Fruit fly (Drosophila melanogaster) whole organism, embryonic: ENCODE data around the gene anox.

Experiments used
- CG10267 ChIP-seq: fragments of 200-800 bp; sonication (Bioruptor generic); optimal IDR thresholded peaks from 2 replicates; lab custom pipeline; 2018; ENCODE audit warnings: missing biosample characterization, mild to moderate bottlenecking, missing genetic modification characterization, moderate library complexity
- CG11085 ChIP-seq: fragments of 200-800 bp; sonication (Bioruptor generic); IDR thresholded peaks from 2 replicates; pipeline ENCODE4 v1.3.6; 2022; ENCODE audit warnings: missing biosample characterization, missing genetic modification characterization
- CG11696 ChIP-seq: fragments of 200-800 bp; sonication (Bioruptor generic); IDR thresholded peaks from 2 replicates; pipeline ENCODE4 v1.3.6; 2022; ENCODE audit warnings: missing biosample characterization, missing genetic modification characterization
- CG12744 ChIP-seq: fragments of 200-800 bp; sonication (Bioruptor generic); optimal IDR thresholded peaks from 2 replicates; lab custom pipeline; 2016; ENCODE audit warnings: missing biosample characterization, missing genetic modification characterization
- CG13624 ChIP-seq: fragments of 200-800 bp; sonication (Bioruptor generic); optimal IDR thresholded peaks from 2 replicates; lab custom pipeline; 2016; ENCODE audit warnings: missing biosample characterization, missing genetic modification characterization
- CG14014 ChIP-seq: fragments of 200-800 bp; sonication (Bioruptor generic); IDR thresholded peaks from 2 replicates; pipeline ENCODE4 v1.3.6; 2022; ENCODE audit warnings: missing biosample characterization, missing genetic modification characterization
- CG17186 ChIP-seq: fragments of 200-800 bp; sonication (Bioruptor generic); optimal IDR thresholded peaks from 3 replicates; lab custom pipeline; 2017; ENCODE audit warnings: missing biosample characterization, missing genetic modification reagents, missing genetic modification characterization
- CG17802 ChIP-seq: fragments of 200-800 bp; sonication (Bioruptor generic); optimal IDR thresholded peaks from 2 replicates; lab custom pipeline; 2018; ENCODE audit warnings: missing biosample characterization, mild to moderate bottlenecking, missing genetic modification characterization, moderate library complexity
- CG2116 ChIP-seq: fragments of 200-800 bp; sonication (Bioruptor generic); optimal IDR thresholded peaks from 3 replicates; lab custom pipeline; 2018; ENCODE audit warnings: missing biosample characterization, mild to moderate bottlenecking, missing genetic modification characterization
- CG2712 ChIP-seq: fragments of 200-800 bp; optimal IDR thresholded peaks from 3 replicates; lab custom pipeline; 2019; ENCODE audit warnings: missing biosample characterization, mild to moderate bottlenecking, missing genetic modification characterization, moderate library complexity
- CG31224 ChIP-seq: fragments of 200-800 bp; sonication (Bioruptor generic); IDR thresholded peaks from 2 replicates; pipeline ENCODE4 v1.3.6; 2022; ENCODE audit warnings: missing biosample characterization, missing genetic modification characterization
- CG34224 ChIP-seq: fragments of 200-800 bp; sonication (Bioruptor generic); IDR thresholded peaks from 3 replicates; pipeline ENCODE4 v1.3.6; 2022; ENCODE audit warnings: missing biosample characterization, missing genetic modification characterization; ENCODE audit not compliant: partially characterized antibody
- CG3838 ChIP-seq: fragments of 200-800 bp; sonication (Bioruptor generic); optimal IDR thresholded peaks from 3 replicates; lab custom pipeline; 2016; ENCODE audit warnings: missing biosample characterization, missing genetic modification characterization
- CG4360 ChIP-seq: fragments of 200-800 bp; sonication (Bioruptor generic); IDR thresholded peaks from 2 replicates; pipeline ENCODE4 v1.3.6; 2022; ENCODE audit warnings: missing biosample characterization, missing genetic modification characterization
- CG4617 ChIP-seq: fragments of 200-800 bp; sonication (Bioruptor generic); optimal IDR thresholded peaks from 3 replicates; lab custom pipeline; 2016; ENCODE audit warnings: missing biosample characterization, missing genetic modification characterization, borderline replicate concordance
- CG6272 ChIP-seq: fragments of 200-800 bp; sonication (Bioruptor generic); IDR thresholded peaks from 2 replicates; pipeline ENCODE4 v1.3.6; 2022; ENCODE audit warnings: missing biosample characterization, missing genetic modification characterization
- CG9797 ChIP-seq: fragments of 200-800 bp; sonication (Bioruptor generic); optimal IDR thresholded peaks from 3 replicates; lab custom pipeline; 2018; ENCODE audit warnings: missing biosample characterization, mild to moderate bottlenecking, missing genetic modification characterization
- CkIIα-i1 ChIP-seq: fragments of 200-800 bp; sonication (Bioruptor generic); IDR thresholded peaks from 2 replicates; pipeline ENCODE4 v1.3.6; 2022; ENCODE audit warnings: missing biosample characterization, missing genetic modification characterization
- D ChIP-seq, 2 experiments: fragments of 200-800 bp in 1 of 2; fragments of >200 bp in 1 of 2; sonication (Bioruptor generic) in 1 of 2; optimal IDR thresholded peaks; 2 replicates in 1 of 2; 3 replicates in 1 of 2; lab custom pipeline; 2017; ENCODE audit warnings: mild to moderate bottlenecking in 1 of 2, missing biosample characterization in 1 of 2, missing genetic modification characterization in 1 of 2, missing genetic modification reagents in 1 of 2
- Dek ChIP-seq: fragments of 200-800 bp; sonication (Bioruptor generic); optimal IDR thresholded peaks from 3 replicates; lab custom pipeline; 2019; ENCODE audit warnings: missing biosample characterization, mild to moderate bottlenecking, missing genetic modification characterization, moderate library complexity
- Dll ChIP-seq: fragments of 200-800 bp; sonication (Bioruptor generic); IDR thresholded peaks from 4 replicates; pipeline ENCODE4 v1.3.6; 2022; ENCODE audit warnings: missing biosample characterization, missing genetic modification characterization; ENCODE audit not compliant: partially characterized antibody
- Doc3 ChIP-seq: fragments of 200-800 bp; sonication (Bioruptor generic); IDR thresholded peaks from 3 replicates; pipeline ENCODE4 v1.3.6; 2022; ENCODE audit warnings: missing biosample characterization, missing genetic modification characterization; ENCODE audit not compliant: partially characterized antibody
- E2f2 ChIP-seq: fragments of 200-800 bp; sonication (Bioruptor generic); IDR thresholded peaks from 2 replicates; pipeline ENCODE4 v1.3.6; 2022; ENCODE audit warnings: missing biosample characterization, missing genetic modification characterization
- ERR ChIP-seq: fragments of 200-800 bp; sonication (Bioruptor generic); optimal IDR thresholded peaks from 2 replicates; lab custom pipeline; 2016; ENCODE audit warnings: missing biosample characterization, missing genetic modification characterization
- Ets97D ChIP-seq: fragments of 200-800 bp; sonication (Bioruptor generic); optimal IDR thresholded peaks from 3 replicates; lab custom pipeline; 2016; ENCODE audit warnings: missing biosample characterization, missing genetic modification characterization
- Mes4 ChIP-seq: fragments of 200-800 bp; sonication (Bioruptor generic); optimal IDR thresholded peaks from 2 replicates; lab custom pipeline; 2016; ENCODE audit warnings: missing biosample characterization, missing genetic modification characterization
- NK7.1 ChIP-seq: fragments of 200-800 bp; sonication (Bioruptor generic); optimal IDR thresholded peaks from 3 replicates; lab custom pipeline; 2016; ENCODE audit warnings: missing biosample characterization, missing genetic modification characterization
- Oaz ChIP-seq: fragments of 200-800 bp; sonication (Bioruptor generic); IDR thresholded peaks from 2 replicates; pipeline ENCODE4 v1.3.6; 2022; ENCODE audit warnings: missing biosample characterization, missing genetic modification characterization
- Oli ChIP-seq: fragments of 200-800 bp; sonication (Bioruptor generic); optimal IDR thresholded peaks from 2 replicates; lab custom pipeline; 2018; ENCODE audit warnings: missing biosample characterization, mild to moderate bottlenecking, missing genetic modification characterization, moderate library complexity
- Tbp ChIP-seq: fragments of >200 bp; optimal IDR thresholded peaks from 2 replicates; lab custom pipeline; 2018; ENCODE audit warnings: missing biosample characterization, missing genetic modification characterization
- az2 ChIP-seq: fragments of 200-800 bp; sonication (Bioruptor generic); optimal IDR thresholded peaks from 3 replicates; lab custom pipeline; 2016; ENCODE audit warnings: missing biosample characterization, missing genetic modification characterization
- br ChIP-seq: fragments of >200 bp; optimal IDR thresholded peaks from 2 replicates; lab custom pipeline; 2017
- dmrt99B ChIP-seq: fragments of 200-800 bp; sonication (Bioruptor generic); optimal IDR thresholded peaks from 2 replicates; lab custom pipeline; 2018; ENCODE audit warnings: missing biosample characterization, mild to moderate bottlenecking, missing genetic modification characterization, moderate library complexity
- gem ChIP-seq: fragments of 200-800 bp; sonication (Bioruptor generic); optimal IDR thresholded peaks from 2 replicates; lab custom pipeline; 2019; ENCODE audit warnings: missing biosample characterization, mild to moderate bottlenecking, missing genetic modification characterization, moderate library complexity
- gsb ChIP-seq: fragments of 200-800 bp; sonication (Bioruptor generic); IDR thresholded peaks from 2 replicates; pipeline ENCODE4 v1.3.6; 2022; ENCODE audit warnings: missing biosample characterization, missing genetic modification characterization
- h ChIP-seq: fragments of >200 bp; optimal IDR thresholded peaks from 2 replicates; lab custom pipeline; 2017
- kah ChIP-seq: fragments of 200-800 bp; sonication (Bioruptor generic); optimal IDR thresholded peaks from 2 replicates; lab custom pipeline; 2018; ENCODE audit warnings: missing biosample characterization, mild to moderate bottlenecking, missing genetic modification characterization
- lilli ChIP-seq: fragments of 200-800 bp; sonication (Bioruptor generic); optimal IDR thresholded peaks from 3 replicates; lab custom pipeline; 2016; ENCODE audit warnings: missing biosample characterization, missing genetic modification characterization
- lov ChIP-seq, 2 experiments: fragments of 200-800 bp in 1 of 2; fragments of >200 bp in 1 of 2; sonication (Bioruptor generic) in 1 of 2; IDR thresholded peaks in 1 of 2; optimal IDR thresholded peaks in 1 of 2; 2 replicates in 1 of 2; 3 replicates in 1 of 2; pipeline versions ENCODE4 v1.3.6 to Lab custom; 2017 to 2022; ENCODE audit warnings: missing biosample characterization in 1 of 2, missing genetic modification characterization in 1 of 2
- onecut ChIP-seq: fragments of 200-800 bp; sonication (Bioruptor generic); IDR thresholded peaks from 2 replicates; pipeline ENCODE4 v1.3.6; 2022; ENCODE audit warnings: missing biosample characterization, missing genetic modification characterization
- pb ChIP-seq: fragments of 200-800 bp; sonication (Bioruptor generic); optimal IDR thresholded peaks from 3 replicates; lab custom pipeline; 2016; ENCODE audit warnings: missing biosample characterization, missing genetic modification characterization
- peb ChIP-seq: fragments of 200-800 bp; sonication (Bioruptor generic); IDR thresholded peaks from 2 replicates; pipeline ENCODE4 v1.3.6; 2022; ENCODE audit warnings: missing biosample characterization, missing genetic modification characterization
- phol ChIP-seq: fragments of 200-800 bp; sonication (Bioruptor generic); optimal IDR thresholded peaks from 3 replicates; lab custom pipeline; 2018; ENCODE audit warnings: missing biosample characterization, mild to moderate bottlenecking, missing genetic modification characterization, moderate library complexity
- scrt ChIP-seq: fragments of 200-800 bp; sonication (Bioruptor generic); optimal IDR thresholded peaks from 2 replicates; lab custom pipeline; 2018; ENCODE audit warnings: missing biosample characterization, mild to moderate bottlenecking, missing genetic modification characterization, moderate library complexity
- ssp ChIP-seq: fragments of 200-800 bp; sonication (Bioruptor generic); IDR thresholded peaks from 2 replicates; pipeline ENCODE4 v1.3.6; 2022; ENCODE audit warnings: missing biosample characterization, missing genetic modification characterization
- stwl ChIP-seq: fragments of 200-800 bp; sonication (Bioruptor generic); optimal IDR thresholded peaks from 3 replicates; lab custom pipeline; 2018; ENCODE audit warnings: missing biosample characterization, mild to moderate bottlenecking, missing genetic modification characterization, moderate library complexity
- tio ChIP-seq: fragments of 200-800 bp; sonication (Bioruptor generic); optimal IDR thresholded peaks from 2 replicates; lab custom pipeline; 2017; ENCODE audit warnings: missing biosample characterization, missing genetic modification characterization, inconsistent platforms
- unc-4 ChIP-seq: fragments of 200-800 bp; sonication (Bioruptor generic); IDR thresholded peaks from 2 replicates; pipeline ENCODE4 v1.3.6; 2022; ENCODE audit warnings: missing biosample characterization, missing genetic modification characterization; ENCODE audit not compliant: partially characterized antibody
- yki ChIP-seq: fragments of >200 bp; optimal IDR thresholded peaks from 3 replicates; lab custom pipeline; 2018

anox gene

dm6 chrX:21323933-21324688 is 5.0 kb upstream of the anox start, which contains the start of the genes Dd and CG1486 (continued):
- TF ChIP-seq CG11696 (GFP tag; lab: Robert Waterston, UW) (no peak), CG3838 (no peak), Oaz (GFP tag; lab: Robert Waterston, UW) (no peak), CkIIα-i1 (GFP tag; lab: Robert Waterston, UW) (no peak), CG34224 (GFP tag; lab: Robert Waterston, UW) (peak; percentile 74), E2f2 (GFP tag; lab: Robert Waterston, UW) (peak; percentile 23; the same call in 1 of the 2 replicates), br (lab: Kevin White, UChicago) (no peak), CG17186 (GFP tag; lab: Kevin White, UChicago) (peak; percentile 92), peb (no peak), ssp (GFP tag; lab: Robert Waterston, UW) (0 out of 2 replicates have a peak, but pooled peaks have one; percentile 35), CG4360 (GFP tag; lab: Robert Waterston, UW) (no peak), CG6272 (GFP tag; lab: Robert Waterston, UW) (0 out of 2 replicates have a peak, but pooled peaks have one; percentile 29), kah (GFP tag; lab: Kevin White, UChicago) (no peak), CG31224 (GFP tag; lab: Robert Waterston, UW) (no peak), Mes4 (no peak), CG11085 (no peak), CG13624 (GFP tag; lab: Kevin White, UChicago) (peak; percentile 19), D (optimal IDR thresholded peaks at IDR 0.05; lab: Kevin White, UChicago) (peak; percentile 32), D (GFP tag; optimal IDR thresholded peaks at IDR 0.05; lab: Kevin White, UChicago) (no peak), dmrt99B (tag; lab: Kevin White, UChicago) (no peak), CG2116 (GFP tag; lab: Kevin White, UChicago) (peak; percentile 74), tio (GFP tag; lab: Kevin White, UChicago) (no peak), CG12744 (GFP tag; lab: Kevin White, UChicago) (no peak), gem (tag; lab: Kevin White, UChicago) (no peak), lilli (GFP tag; lab: Kevin White, UChicago) (no peak), Oli (tag; lab: Kevin White, UChicago) (no peak), Ets97D (GFP tag; lab: Kevin White, UChicago) (peak; percentile 81), scrt (GFP tag; lab: Kevin White, UChicago) (no peak), gsb (GFP tag; lab: Robert Waterston, UW) (no peak), CG17802 (tag; lab: Kevin White, UChicago) (no peak), CG4617 (peak; percentile 79), CG10267 (tag; lab: Kevin White, UChicago) (peak; percentile 41), Dll (GFP tag; lab: Robert Waterston, UW) (peak; percentile 86), CG9797 (peak; percentile 98), CG2712 (tag; lab: Kevin White, UChicago) (peak; percentile 32), NK7.1 (GFP tag; lab: Kevin White, UChicago) (no peak), pb (GFP tag; lab: Kevin White, UChicago) (no peak), yki (peak; percentile 9), onecut (no peak), ERR (GFP tag; lab: Kevin White, UChicago) (no peak), unc-4 (GFP tag; lab: Robert Waterston, UW) (peak; percentile 83), phol (peak; percentile 51), Tbp (GFP tag; lab: Kevin White, UChicago) (no peak), h (lab: Kevin White, UChicago) (no peak), Dek (tag; lab: Kevin White, UChicago) (no peak), CG14014 (no peak), stwl (tag; lab: Kevin White, UChicago) (peak; percentile 44), lov (optimal IDR thresholded peaks at IDR 0.05; lab: Kevin White, UChicago) (no peak), lov (GFP tag; IDR thresholded peaks at IDR 0.05; lab: Robert Waterston, UW) (no peak), Doc3 (GFP tag; lab: Robert Waterston, UW) (peak; percentile 75), az2 (GFP tag; lab: Kevin White, UChicago) (no peak)
